Fruit fly (Drosophila melanogaster) whole organism, embryonic: ENCODE measurements around the gene ATPsynC.

Experiments used
- Adf1 ChIP-seq: fragments of 200-800 bp; sonication (Bioruptor generic); IDR thresholded peaks from 2 replicates; pipeline ENCODE4 v1.3.6; 2022; ENCODE audit warnings: missing biosample characterization, missing genetic modification characterization
- Blimp-1 ChIP-seq: fragments of 200-800 bp; sonication (Bioruptor generic); optimal IDR thresholded peaks from 3 replicates; lab custom pipeline; 2018; ENCODE audit warnings: missing biosample characterization, missing genetic modification characterization, mild to moderate bottlenecking, moderate library complexity, missing genetic modification reagents
- CG10274 ChIP-seq: fragments of 200-800 bp; sonication (Bioruptor generic); optimal IDR thresholded peaks from 3 replicates; lab custom pipeline; 2017; ENCODE audit warnings: missing biosample characterization, mild to moderate bottlenecking, missing genetic modification characterization
- CG11085 ChIP-seq: fragments of 200-800 bp; sonication (Bioruptor generic); IDR thresholded peaks from 2 replicates; pipeline ENCODE4 v1.3.6; 2022; ENCODE audit warnings: missing biosample characterization, missing genetic modification characterization
- CG11560 ChIP-seq: fragments of 200-800 bp; sonication (Bioruptor generic); IDR thresholded peaks from 3 replicates; pipeline ENCODE4 v1.3.6; 2022; ENCODE audit warnings: missing biosample characterization, missing genetic modification characterization
- CG12155 ChIP-seq: fragments of 200-800 bp; sonication (Bioruptor generic); optimal IDR thresholded peaks from 3 replicates; lab custom pipeline; 2016; ENCODE audit warnings: missing biosample characterization, missing genetic modification characterization
- CG12391 ChIP-seq: fragments of 200-800 bp; sonication (Bioruptor generic); optimal IDR thresholded peaks from 3 replicates; lab custom pipeline; 2018; ENCODE audit warnings: missing biosample characterization, mild to moderate bottlenecking, missing genetic modification characterization, moderate library complexity
- CG13296 ChIP-seq: fragments of 200-800 bp; sonication (Bioruptor generic); optimal IDR thresholded peaks from 3 replicates; lab custom pipeline; 2018; ENCODE audit warnings: missing biosample characterization, mild to moderate bottlenecking, missing genetic modification characterization
- CG14441 ChIP-seq: fragments of 200-800 bp; sonication (Bioruptor generic); IDR thresholded peaks from 2 replicates; pipeline ENCODE4 v1.3.6; 2022; ENCODE audit warnings: missing biosample characterization, missing genetic modification characterization
- CG14860 ChIP-seq: fragments of 200-800 bp; sonication (Bioruptor generic); IDR thresholded peaks from 3 replicates; pipeline ENCODE4 v1.3.6; 2022; ENCODE audit warnings: missing biosample characterization, missing genetic modification characterization; ENCODE audit not compliant: partially characterized antibody
- CG15011 ChIP-seq: fragments of 200-800 bp; sonication (Bioruptor generic); optimal IDR thresholded peaks from 3 replicates; lab custom pipeline; 2018; ENCODE audit warnings: missing biosample characterization, mild to moderate bottlenecking, missing genetic modification characterization
- CG18619 ChIP-seq: fragments of 200-800 bp; sonication (Bioruptor generic); optimal IDR thresholded peaks from 3 replicates; lab custom pipeline; 2017; ENCODE audit warnings: missing biosample characterization, mild to moderate bottlenecking, missing genetic modification characterization
- CG2199 ChIP-seq: fragments of 200-800 bp; sonication (Bioruptor generic); IDR thresholded peaks from 3 replicates; pipeline ENCODE4 v1.3.6; 2022; ENCODE audit warnings: missing biosample characterization, missing genetic modification characterization
- CG3726 ChIP-seq: fragments of 200-800 bp; sonication (Bioruptor generic); IDR thresholded peaks from 3 replicates; pipeline ENCODE4, ENCODE4 v1.3.6; 2022; ENCODE audit warnings: missing biosample characterization, missing genetic modification characterization
- CG4730 ChIP-seq: fragments of 200-800 bp; sonication (Bioruptor generic); IDR thresholded peaks from 2 replicates; pipeline ENCODE4 v1.3.6; 2022; ENCODE audit warnings: missing biosample characterization, missing genetic modification characterization
- CG5953 ChIP-seq: fragments of 200-800 bp; sonication (Bioruptor generic); IDR thresholded peaks from 2 replicates; pipeline ENCODE4 v1.3.6; 2022; ENCODE audit warnings: missing biosample characterization, missing genetic modification characterization
- CG6175 ChIP-seq: fragments of 200-800 bp; sonication (Bioruptor generic); IDR thresholded peaks from 3 replicates; pipeline ENCODE4 v1.3.6; 2022; ENCODE audit warnings: missing biosample characterization, missing genetic modification characterization
- CG8281 ChIP-seq: fragments of 200-800 bp; sonication (Bioruptor generic); optimal IDR thresholded peaks from 2 replicates; lab custom pipeline; 2018; ENCODE audit warnings: missing biosample characterization, mild to moderate bottlenecking, missing genetic modification characterization, moderate library complexity
- CG9876 ChIP-seq: fragments of 200-800 bp; sonication (Bioruptor generic); optimal IDR thresholded peaks from 2 replicates; lab custom pipeline; 2016; ENCODE audit warnings: missing biosample characterization, missing genetic modification characterization
- Dbx ChIP-seq: fragments of 200-800 bp; sonication (Bioruptor generic); IDR thresholded peaks from 3 replicates; pipeline ENCODE4 v1.3.6; 2022; ENCODE audit warnings: missing biosample characterization, missing genetic modification characterization
- Fer3 ChIP-seq: fragments of 200-800 bp; sonication (Bioruptor generic); optimal IDR thresholded peaks from 2 replicates; lab custom pipeline; 2018; ENCODE audit warnings: missing biosample characterization, mild to moderate bottlenecking, missing genetic modification characterization, moderate library complexity
- Hand ChIP-seq: fragments of 200-800 bp; sonication (Bioruptor generic); optimal IDR thresholded peaks from 2 replicates; lab custom pipeline; 2017; ENCODE audit warnings: mild to moderate bottlenecking, missing biosample characterization, missing genetic modification reagents, missing genetic modification characterization
- HmgD ChIP-seq: fragments of 200-800 bp; sonication (Bioruptor generic); optimal IDR thresholded peaks from 3 replicates; lab custom pipeline; 2016; ENCODE audit warnings: missing biosample characterization, missing genetic modification characterization
- Hr51 ChIP-seq, 2 experiments: fragments of 200-800 bp; sonication (Bioruptor generic); optimal IDR thresholded peaks; 2 replicates in 1 of 2; 3 replicates in 1 of 2; lab custom pipeline; 2016 to 2018; ENCODE audit warnings: missing biosample characterization in 2 of 2, missing genetic modification characterization in 2 of 2, mild to moderate bottlenecking in 1 of 2, moderate library complexity in 1 of 2
- NC2β ChIP-seq: fragments of 200-800 bp; sonication (Bioruptor generic); optimal IDR thresholded peaks from 2 replicates; lab custom pipeline; 2016; ENCODE audit warnings: missing biosample characterization, missing genetic modification characterization
- ash1 ChIP-seq: fragments of 200-800 bp; sonication (Bioruptor generic); optimal IDR thresholded peaks from 2 replicates; lab custom pipeline; 2018; ENCODE audit warnings: missing biosample characterization, mild to moderate bottlenecking, missing genetic modification characterization
- bowl ChIP-seq: fragments of 200-800 bp; sonication (Bioruptor generic); IDR thresholded peaks from 2 replicates; pipeline ENCODE4 v1.3.6; 2022; ENCODE audit warnings: missing biosample characterization, missing genetic modification characterization
- bsh ChIP-seq, 2 experiments: fragments of 200-800 bp; sonication (Bioruptor generic); optimal IDR thresholded peaks; 2 replicates each; lab custom pipeline; 2017 to 2018; ENCODE audit warnings: mild to moderate bottlenecking in 2 of 2, missing biosample characterization in 2 of 2, missing genetic modification characterization in 2 of 2, moderate library complexity in 1 of 2
- cas ChIP-seq: fragments of 200-800 bp; sonication (Bioruptor generic); IDR thresholded peaks from 2 replicates; pipeline ENCODE4 v1.3.6; 2022; ENCODE audit warnings: missing biosample characterization, missing genetic modification characterization
- fd3F ChIP-seq: fragments of 200-800 bp; sonication (Bioruptor generic); optimal IDR thresholded peaks from 2 replicates; lab custom pipeline; 2018; ENCODE audit warnings: missing biosample characterization, mild to moderate bottlenecking, missing genetic modification characterization, moderate library complexity
- gcm2 ChIP-seq: fragments of 200-800 bp; sonication (Bioruptor generic); optimal IDR thresholded peaks from 2 replicates; lab custom pipeline; 2016; ENCODE audit warnings: missing biosample characterization, missing genetic modification characterization
- grn ChIP-seq: fragments of 200-800 bp; sonication (Bioruptor generic); optimal IDR thresholded peaks from 3 replicates; lab custom pipeline; 2017; ENCODE audit warnings: missing biosample characterization, missing genetic modification characterization
- kah ChIP-seq: fragments of 200-800 bp; sonication (Bioruptor generic); optimal IDR thresholded peaks from 2 replicates; lab custom pipeline; 2018; ENCODE audit warnings: missing biosample characterization, mild to moderate bottlenecking, missing genetic modification characterization
- lilli ChIP-seq: fragments of 200-800 bp; sonication (Bioruptor generic); optimal IDR thresholded peaks from 3 replicates; lab custom pipeline; 2016; ENCODE audit warnings: missing biosample characterization, missing genetic modification characterization
- mld ChIP-seq: fragments of 200-800 bp; sonication (Bioruptor generic); IDR thresholded peaks from 3 replicates; pipeline ENCODE4 v1.3.6; 2022; ENCODE audit warnings: missing biosample characterization, missing genetic modification characterization; ENCODE audit not compliant: partially characterized antibody
- nmo ChIP-seq: fragments of 200-800 bp; sonication (Bioruptor generic); optimal IDR thresholded peaks from 2 replicates; lab custom pipeline; 2018; ENCODE audit warnings: missing biosample characterization, mild to moderate bottlenecking, missing genetic modification characterization, moderate library complexity
- oc ChIP-seq: fragments of 200-800 bp; sonication (Bioruptor generic); optimal IDR thresholded peaks from 2 replicates; lab custom pipeline; 2018; ENCODE audit warnings: missing biosample characterization, mild to moderate bottlenecking, missing genetic modification characterization, moderate library complexity
- ranshi ChIP-seq: fragments of 200-800 bp; sonication (Bioruptor generic); IDR thresholded peaks from 2 replicates; pipeline ENCODE4 v1.3.6; 2022; ENCODE audit warnings: missing biosample characterization, missing genetic modification characterization
- repo ChIP-seq: fragments of 200-800 bp; sonication (Bioruptor generic); optimal IDR thresholded peaks from 2 replicates; lab custom pipeline; 2016; ENCODE audit warnings: missing biosample characterization, missing genetic modification characterization
- rib ChIP-seq: fragments of 200-800 bp; sonication (Bioruptor generic); IDR thresholded peaks from 2 replicates; pipeline ENCODE4 v1.3.6; 2022; ENCODE audit warnings: missing biosample characterization, missing genetic modification characterization
- row ChIP-seq: fragments of 200-800 bp; sonication (Bioruptor generic); IDR thresholded peaks from 3 replicates; pipeline ENCODE4 v1.3.6; 2022; ENCODE audit warnings: missing biosample characterization, missing genetic modification characterization
- sd ChIP-seq: fragments of 200-800 bp; sonication (Bioruptor generic); optimal IDR thresholded peaks from 3 replicates; lab custom pipeline; 2018; ENCODE audit warnings: missing biosample characterization, mild to moderate bottlenecking, missing genetic modification characterization, moderate library complexity
- sens ChIP-seq: fragments of 200-800 bp; sonication (Bioruptor generic); peaks from one replicate; lab custom pipeline; 2016; ENCODE audit warnings: missing biosample characterization, missing genetic modification characterization
- shn ChIP-seq: fragments of 200-800 bp; sonication (Bioruptor generic); optimal IDR thresholded peaks from 3 replicates; lab custom pipeline; 2016; ENCODE audit warnings: missing biosample characterization, missing genetic modification characterization
- sr ChIP-seq: fragments of 200-800 bp; sonication (Bioruptor generic); IDR thresholded peaks from 3 replicates; pipeline ENCODE4 v1.3.6; 2022; ENCODE audit warnings: missing biosample characterization, missing genetic modification characterization
- tgo ChIP-seq: fragments of 200-800 bp; sonication (Bioruptor generic); IDR thresholded peaks from 3 replicates; pipeline ENCODE4 v1.3.6; 2022; ENCODE audit warnings: missing biosample characterization, missing genetic modification characterization
- tll ChIP-seq, 2 experiments: fragments of 200-800 bp in 1 of 2; fragments of >200 bp in 1 of 2; sonication (Bioruptor generic) in 1 of 2; optimal IDR thresholded peaks; 2 replicates each; lab custom pipeline; 2017 to 2019; ENCODE audit warnings: missing biosample characterization in 2 of 2, missing genetic modification characterization in 2 of 2, mild to moderate bottlenecking in 1 of 2, moderate library complexity in 1 of 2
- trh ChIP-seq: fragments of 200-800 bp; sonication (Bioruptor generic); optimal IDR thresholded peaks from 2 replicates; lab custom pipeline; 2016; ENCODE audit warnings: missing biosample characterization, missing genetic modification characterization
- vfl ChIP-seq: fragments of 200-800 bp; sonication (Bioruptor generic); optimal IDR thresholded peaks from 2 replicates; lab custom pipeline; 2016; ENCODE audit warnings: missing biosample characterization, missing genetic modification characterization
- zfh2 ChIP-seq: fragments of 200-800 bp; sonication (Bioruptor generic); optimal IDR thresholded peaks from 2 replicates; lab custom pipeline; 2016; ENCODE audit warnings: missing biosample characterization, missing genetic modification characterization

Gene ATPsynC

DNA sequence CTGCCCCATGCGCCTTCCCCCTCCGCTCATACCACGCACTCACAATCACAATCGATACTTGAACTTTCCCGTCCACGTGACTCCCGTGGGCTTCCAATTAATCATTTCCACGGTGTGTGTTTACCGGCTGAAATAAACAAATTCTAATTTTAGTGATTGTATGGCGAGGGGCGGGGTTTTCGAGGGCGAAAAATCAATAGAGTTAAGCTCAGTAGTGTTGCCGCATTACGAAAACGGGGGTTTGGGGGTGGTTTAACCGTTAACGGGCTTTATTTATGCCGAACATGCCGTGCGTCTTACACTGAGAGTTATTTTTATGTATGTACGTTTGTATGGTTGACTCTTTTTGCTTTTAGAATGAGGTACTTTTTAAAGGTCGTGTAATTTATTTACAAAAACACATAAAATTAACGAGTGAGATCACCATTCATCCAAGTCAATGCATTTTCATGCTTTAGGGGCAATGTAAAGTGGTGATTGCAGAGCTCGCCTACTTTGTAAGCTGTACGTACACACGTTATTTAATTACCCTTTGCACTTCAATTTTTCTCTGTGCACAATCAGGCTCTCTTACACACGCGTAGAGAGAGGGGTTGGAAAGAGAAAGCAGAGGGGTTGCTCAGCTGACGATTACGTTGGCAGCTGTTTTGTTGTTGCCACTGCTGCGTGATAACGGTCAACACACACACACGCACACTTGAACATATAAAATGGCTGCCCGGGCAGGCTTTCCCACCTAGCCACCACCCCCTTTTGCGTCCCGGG, 2.9 kb upstream of the ATPsynC start (continued):
- TF ChIP-seq zfh2 (GFP tag; lab: Kevin White, UChicago) (peak; percentile 70), CG2199 (GFP tag; lab: Robert Waterston, UW) (no peak), CG9876 (GFP tag; lab: Kevin White, UChicago) (peak; percentile 63), Blimp-1 (GFP tag; lab: Kevin White, UChicago) (peak; percentile 77), sens (GFP tag; lab: Kevin White, UChicago) (peak; percentile 97), ranshi (GFP tag; lab: Robert Waterston, UW) (no peak), CG12391 (tag; lab: Kevin White, UChicago) (peak; percentile 89), tgo (GFP tag; lab: Robert Waterston, UW) (no peak), CG6175 (GFP tag; lab: Robert Waterston, UW) (no peak), kah (peak; percentile 34), vfl (GFP tag; lab: Kevin White, UChicago) (peak; percentile 82), ash1 (GFP tag; lab: Kevin White, UChicago) (peak; percentile 14), CG12155 (GFP tag; lab: Kevin White, UChicago) (peak; percentile 78), fd3F (GFP tag; lab: Kevin White, UChicago) (peak; percentile 64), gcm2 (GFP tag; lab: Kevin White, UChicago) (peak; percentile 29), Hr51 (GFP tag; optimal IDR thresholded peaks at IDR 0.05; lab: Kevin White, UChicago) (peak; percentile 80 to 85), CG4730 (GFP tag; lab: Robert Waterston, UW) (no peak), CG5953 (no peak), CG10274 (GFP tag; lab: Kevin White, UChicago) (peak; percentile 63), bowl (GFP tag; lab: Robert Waterston, UW) (no peak), CG8281 (tag; lab: Kevin White, UChicago) (peak; percentile 59), rib (no peak), trh (GFP tag; lab: Kevin White, UChicago) (peak; percentile 41), oc (tag; lab: Kevin White, UChicago) (peak; percentile 78), bsh (GFP tag; optimal IDR thresholded peaks at IDR 0.05; lab: Kevin White, UChicago) (peak; percentile 32 to 81), repo (GFP tag; lab: Kevin White, UChicago) (peak; percentile 76), CG14860 (no peak), Fer3 (tag; lab: Kevin White, UChicago) (peak; percentile 85), CG11085 (GFP tag; lab: Robert Waterston, UW) (no peak), NC2β (GFP tag; lab: Kevin White, UChicago) (peak; percentile 79), grn (GFP tag; lab: Kevin White, UChicago) (no peak), Hand (GFP tag; lab: Kevin White, UChicago) (peak; percentile 84), nmo (GFP tag; lab: Kevin White, UChicago) (peak; percentile 86), sd (tag; lab: Kevin White, UChicago) (peak; percentile 48), CG3726 (GFP tag; lab: Robert Waterston, UW) (no peak), CG18619 (GFP tag; lab: Kevin White, UChicago) (peak; percentile 89), mld (GFP tag; lab: Robert Waterston, UW) (no peak), sr (GFP tag; lab: Robert Waterston, UW) (no peak), HmgD (GFP tag; lab: Kevin White, UChicago) (peak; percentile 79), Adf1 (GFP tag; lab: Robert Waterston, UW) (no peak), CG14441 (GFP tag; lab: Robert Waterston, UW) (no peak), CG13296 (GFP tag; lab: Kevin White, UChicago) (peak; percentile 78), tll (GFP tag; optimal IDR thresholded peaks at IDR 0.05; lab: Kevin White, UChicago) (peak in 1 of 2 experiments; percentile 20), CG11560 (tag; lab: Robert Waterston, UW) (no peak), Dbx (GFP tag; lab: Robert Waterston, UW) (no peak), lilli (peak; percentile 87), row (GFP tag; lab: Robert Waterston, UW) (no peak), CG15011 (GFP tag; lab: Kevin White, UChicago) (peak; percentile 81), cas (GFP tag; lab: Robert Waterston, UW) (no peak), shn (GFP tag; lab: Kevin White, UChicago) (peak; percentile 85)
